Fruit fly (Drosophila melanogaster) whole organism, embryonic: ENCODE results near the gene Actn3.

Experiments
- Atf-2 ChIP-seq: fragments of 200-800 bp; sonication (Bioruptor generic); optimal IDR thresholded peaks from 2 replicates; lab custom pipeline; 2016; ENCODE audit warnings: missing biosample characterization, missing genetic modification characterization
- CG10565 ChIP-seq: fragments of 200-800 bp; sonication (Bioruptor generic); optimal IDR thresholded peaks from 3 replicates; lab custom pipeline; 2016; ENCODE audit warnings: missing biosample characterization, mild to moderate bottlenecking, missing genetic modification characterization
- CG13624 ChIP-seq: fragments of 200-800 bp; sonication (Bioruptor generic); optimal IDR thresholded peaks from 2 replicates; lab custom pipeline; 2016; ENCODE audit warnings: missing biosample characterization, missing genetic modification characterization
- CG18476 ChIP-seq: fragments of 200-800 bp; sonication (Bioruptor generic); optimal IDR thresholded peaks from 2 replicates; lab custom pipeline; 2016; ENCODE audit warnings: missing biosample characterization, mild to moderate bottlenecking, missing genetic modification characterization
- CG18599 ChIP-seq: fragments of 200-800 bp; sonication (Bioruptor generic); optimal IDR thresholded peaks from 3 replicates; lab custom pipeline; 2017; ENCODE audit warnings: missing biosample characterization, missing genetic modification characterization, mild to moderate bottlenecking, moderate library complexity, missing genetic modification reagents
- CG2116 ChIP-seq: fragments of 200-800 bp; sonication (Bioruptor generic); optimal IDR thresholded peaks from 3 replicates; lab custom pipeline; 2018; ENCODE audit warnings: missing biosample characterization, mild to moderate bottlenecking, missing genetic modification characterization
- CG2712 ChIP-seq: fragments of 200-800 bp; optimal IDR thresholded peaks from 3 replicates; lab custom pipeline; 2019; ENCODE audit warnings: missing biosample characterization, mild to moderate bottlenecking, missing genetic modification characterization, moderate library complexity
- CG34422 ChIP-seq: fragments of 200-800 bp; sonication (Bioruptor generic); IDR thresholded peaks from 3 replicates; pipeline ENCODE4 v1.3.6; 2022; ENCODE audit warnings: missing biosample characterization, missing genetic modification characterization
- CG3847 ChIP-seq: fragments of 200-800 bp; sonication (Bioruptor generic); IDR thresholded peaks from 2 replicates; pipeline ENCODE4 v1.3.6; 2022; ENCODE audit warnings: missing biosample characterization, missing genetic modification characterization
- CG42726 ChIP-seq: fragments of 200-800 bp; sonication (Bioruptor generic); IDR thresholded peaks from 2 replicates; pipeline ENCODE4 v1.3.6; 2022; ENCODE audit warnings: missing biosample characterization, missing genetic modification characterization; ENCODE audit not compliant: partially characterized antibody
- CG43689 ChIP-seq: fragments of 200-800 bp; sonication (Bioruptor generic); IDR thresholded peaks from 2 replicates; pipeline ENCODE4 v1.3.6; 2022; ENCODE audit warnings: missing biosample characterization, missing genetic modification characterization
- CG7271 ChIP-seq: fragments of 200-800 bp; sonication (Bioruptor generic); optimal IDR thresholded peaks from 2 replicates; lab custom pipeline; 2018; ENCODE audit warnings: missing biosample characterization, mild to moderate bottlenecking, missing genetic modification characterization, moderate library complexity
- CG7556 ChIP-seq: fragments of 200-800 bp; sonication (Bioruptor generic); optimal IDR thresholded peaks from 2 replicates; lab custom pipeline; 2017; ENCODE audit warnings: missing biosample characterization, mild to moderate bottlenecking, missing genetic modification characterization
- Dad ChIP-seq: fragments of 200-800 bp; sonication (Bioruptor generic); optimal IDR thresholded peaks from 3 replicates; lab custom pipeline; 2016; ENCODE audit warnings: missing biosample characterization, missing genetic modification characterization
- Dbx ChIP-seq: fragments of 200-800 bp; sonication (Bioruptor generic); IDR thresholded peaks from 3 replicates; pipeline ENCODE4 v1.3.6; 2022; ENCODE audit warnings: missing biosample characterization, missing genetic modification characterization
- GATAe ChIP-seq: fragments of 200-800 bp; sonication (Bioruptor generic); conservative IDR thresholded peaks from 2 replicates; pipeline ENCODE4 v1.3.6; 2022; ENCODE audit warnings: missing biosample characterization, missing genetic modification characterization
- HmgD ChIP-seq: fragments of 200-800 bp; sonication (Bioruptor generic); optimal IDR thresholded peaks from 3 replicates; lab custom pipeline; 2016; ENCODE audit warnings: missing biosample characterization, missing genetic modification characterization
- Med ChIP-seq: fragments of 200-800 bp; sonication (Bioruptor generic); peaks from one replicate; lab custom pipeline; 2016; ENCODE audit warnings: missing biosample characterization, missing genetic modification characterization, mild to moderate bottlenecking, inconsistent platforms, moderate library complexity
- Nf-YC ChIP-seq: fragments of 200-800 bp; optimal IDR thresholded peaks from 3 replicates; lab custom pipeline; 2019; ENCODE audit warnings: missing biosample characterization, mild to moderate bottlenecking, missing genetic modification characterization, moderate library complexity
- Ravus ChIP-seq: fragments of 200-800 bp; sonication (Bioruptor generic); IDR thresholded peaks from 2 replicates; pipeline ENCODE4 v1.3.6; 2022; ENCODE audit warnings: missing biosample characterization, missing genetic modification characterization
- Rfx ChIP-seq: fragments of 200-800 bp; sonication (Bioruptor generic); IDR thresholded peaks from 2 replicates; pipeline ENCODE4 v1.3.6; 2022; ENCODE audit warnings: missing biosample characterization, missing genetic modification characterization
- Ssrp ChIP-seq: fragments of 200-800 bp; sonication (Bioruptor generic); optimal IDR thresholded peaks from 2 replicates; lab custom pipeline; 2018; ENCODE audit warnings: missing biosample characterization, mild to moderate bottlenecking, missing genetic modification characterization, moderate library complexity
- Xrp1 ChIP-seq: fragments of 200-800 bp; sonication (Bioruptor generic); IDR thresholded peaks from 2 replicates; pipeline ENCODE4 v1.3.6; 2022; ENCODE audit warnings: missing biosample characterization, missing genetic modification characterization
- abd-A ChIP-seq: fragments of 200-800 bp; sonication (Bioruptor generic); optimal IDR thresholded peaks from 3 replicates; lab custom pipeline; 2019; ENCODE audit warnings: missing biosample characterization, mild to moderate bottlenecking, missing genetic modification characterization, moderate library complexity
- ato ChIP-seq: fragments of 200-800 bp; sonication (Bioruptor generic); IDR thresholded peaks from 2 replicates; pipeline ENCODE4 v1.3.6; 2022; ENCODE audit warnings: missing biosample characterization, missing genetic modification characterization; ENCODE audit not compliant: partially characterized antibody
- az2 ChIP-seq: fragments of 200-800 bp; sonication (Bioruptor generic); optimal IDR thresholded peaks from 3 replicates; lab custom pipeline; 2016; ENCODE audit warnings: missing biosample characterization, missing genetic modification characterization
- chinmo ChIP-seq: fragments of 200-800 bp; sonication (Bioruptor generic); IDR thresholded peaks from 4 replicates; pipeline ENCODE4 v1.3.6; 2022; ENCODE audit warnings: missing biosample characterization, missing genetic modification characterization; ENCODE audit not compliant: partially characterized antibody
- crp ChIP-seq, 2 experiments: fragments of 200-800 bp; sonication (Bioruptor generic); optimal IDR thresholded peaks; 2 replicates in 1 of 2; 3 replicates in 1 of 2; lab custom pipeline; 2017; ENCODE audit warnings: missing biosample characterization in 2 of 2, missing genetic modification characterization in 2 of 2, mild to moderate bottlenecking in 1 of 2, moderate library complexity in 1 of 2
- dati ChIP-seq: fragments of 200-800 bp; sonication (Bioruptor generic); IDR thresholded peaks from 2 replicates; pipeline ENCODE4 v1.3.6; 2022; ENCODE audit warnings: missing biosample characterization, missing genetic modification characterization
- eve ChIP-seq, 2 experiments: fragments of >200 bp; optimal IDR thresholded peaks; 2 replicates each; lab custom pipeline; 2017; ENCODE audit warnings: missing biosample characterization in 2 of 2, missing genetic modification characterization in 2 of 2
- ewg ChIP-seq: fragments of 200-800 bp; sonication (Bioruptor generic); optimal IDR thresholded peaks from 3 replicates; lab custom pipeline; 2017; ENCODE audit warnings: mild to moderate bottlenecking, missing biosample characterization, missing genetic modification reagents, missing genetic modification characterization
- gcm2 ChIP-seq: fragments of 200-800 bp; sonication (Bioruptor generic); optimal IDR thresholded peaks from 2 replicates; lab custom pipeline; 2016; ENCODE audit warnings: missing biosample characterization, missing genetic modification characterization
- grau ChIP-seq: fragments of 200-800 bp; optimal IDR thresholded peaks from 3 replicates; lab custom pipeline; 2019; ENCODE audit warnings: missing biosample characterization, mild to moderate bottlenecking, missing genetic modification characterization, moderate library complexity
- gsb-n ChIP-seq: fragments of 200-800 bp; sonication (Bioruptor generic); optimal IDR thresholded peaks from 3 replicates; lab custom pipeline; 2018; ENCODE audit warnings: missing biosample characterization, mild to moderate bottlenecking, missing genetic modification characterization
- insv ChIP-seq, 2 experiments: fragments of 200-800 bp; sonication (Bioruptor generic); optimal IDR thresholded peaks; 3 replicates each; lab custom pipeline; 2016 to 2018; ENCODE audit warnings: missing biosample characterization in 2 of 2, missing genetic modification characterization in 2 of 2
- jing ChIP-seq: fragments of 200-800 bp; sonication (Bioruptor generic); optimal IDR thresholded peaks from 2 replicates; lab custom pipeline; 2018; ENCODE audit warnings: missing biosample characterization, mild to moderate bottlenecking, missing genetic modification characterization
- lov ChIP-seq, 2 experiments: fragments of 200-800 bp in 1 of 2; fragments of >200 bp in 1 of 2; sonication (Bioruptor generic) in 1 of 2; IDR thresholded peaks in 1 of 2; optimal IDR thresholded peaks in 1 of 2; 2 replicates in 1 of 2; 3 replicates in 1 of 2; pipeline versions ENCODE4 v1.3.6 to Lab custom; 2017 to 2022; ENCODE audit warnings: missing biosample characterization in 1 of 2, missing genetic modification characterization in 1 of 2
- luna ChIP-seq: fragments of 200-800 bp; sonication (Bioruptor generic); optimal IDR thresholded peaks from 2 replicates; lab custom pipeline; 2016; ENCODE audit warnings: missing biosample characterization, missing genetic modification characterization
- nerfin-2 ChIP-seq: fragments of 200-800 bp; sonication (Bioruptor generic); IDR thresholded peaks from 2 replicates; pipeline ENCODE4 v1.3.6; 2022; ENCODE audit warnings: missing biosample characterization, missing genetic modification characterization; ENCODE audit not compliant: partially characterized antibody
- otp ChIP-seq: fragments of 200-800 bp; sonication (Bioruptor generic); IDR thresholded peaks from 3 replicates; pipeline ENCODE4, ENCODE4 v1.3.6; 2022; ENCODE audit warnings: missing biosample characterization, missing genetic modification characterization
- pho ChIP-seq: fragments of 200-800 bp; sonication (Bioruptor generic); optimal IDR thresholded peaks from 2 replicates; lab custom pipeline; 2016; ENCODE audit warnings: missing biosample characterization, missing genetic modification characterization
- run ChIP-seq: fragments of 200-800 bp; sonication (Bioruptor generic); optimal IDR thresholded peaks from 3 replicates; lab custom pipeline; 2018; ENCODE audit warnings: missing biosample characterization, mild to moderate bottlenecking, missing genetic modification characterization
- sens ChIP-seq: fragments of 200-800 bp; sonication (Bioruptor generic); peaks from one replicate; lab custom pipeline; 2016; ENCODE audit warnings: missing biosample characterization, missing genetic modification characterization
- sens-2 ChIP-seq: fragments of 200-800 bp; sonication (Bioruptor generic); IDR thresholded peaks from 2 replicates; pipeline ENCODE4 v1.3.6; 2022; ENCODE audit warnings: missing biosample characterization, missing genetic modification characterization
- so ChIP-seq: fragments of 200-800 bp; sonication (Bioruptor generic); IDR thresholded peaks from 3 replicates; pipeline ENCODE4 v1.3.6; 2022; ENCODE audit warnings: missing biosample characterization, missing genetic modification characterization
- unc-4 ChIP-seq: fragments of 200-800 bp; sonication (Bioruptor generic); IDR thresholded peaks from 2 replicates; pipeline ENCODE4 v1.3.6; 2022; ENCODE audit warnings: missing biosample characterization, missing genetic modification characterization; ENCODE audit not compliant: partially characterized antibody
- zf30C ChIP-seq: fragments of 200-800 bp; sonication (Bioruptor generic); optimal IDR thresholded peaks from 3 replicates; lab custom pipeline; 2018; ENCODE audit warnings: missing biosample characterization, mild to moderate bottlenecking, missing genetic modification characterization
- zfh1 ChIP-seq: fragments of 200-800 bp; sonication (Bioruptor generic); IDR thresholded peaks from 3 replicates; pipeline ENCODE4 v1.3.6; 2022; ENCODE audit warnings: missing biosample characterization, missing genetic modification characterization

Actn3 gene

dm6 chr3R:16983001-16983400, 5.4 kb upstream of the Actn3 start (continued):
- TF ChIP-seq lov (optimal IDR thresholded peaks at IDR 0.05; lab: Kevin White, UChicago) (no peak), lov (GFP tag; IDR thresholded peaks at IDR 0.05; lab: Robert Waterston, UW) (no peak), Xrp1 (GFP tag; lab: Robert Waterston, UW) (no peak), gcm2 (GFP tag; lab: Kevin White, UChicago) (no peak), Dad (GFP tag; lab: Kevin White, UChicago) (no peak), chinmo (GFP tag; lab: Robert Waterston, UW) (0 out of 4 replicates have a peak, but pooled peaks have one; percentile 13), insv (GFP tag; optimal IDR thresholded peaks at IDR 0.05; lab: Kevin White, UChicago) (no peak), abd-A (peak; percentile 75), CG43689 (no peak), Rfx (GFP tag; lab: Robert Waterston, UW) (peak; percentile 12; the same call in 1 of the 2 replicates), luna (no peak), CG2712 (tag; lab: Kevin White, UChicago) (no peak), otp (GFP tag; lab: Robert Waterston, UW) (no peak), pho (GFP tag; lab: Kevin White, UChicago) (no peak), zfh1 (0 out of 3 replicates have a peak, but pooled peaks have one; percentile 30), Dbx (no peak), sens (no peak), CG18476 (GFP tag; lab: Kevin White, UChicago) (no peak), Ssrp (tag; lab: Kevin White, UChicago) (no peak), CG34422 (no peak), HmgD (no peak), nerfin-2 (GFP tag; lab: Robert Waterston, UW) (no peak), GATAe (no peak), gsb-n (no peak), zf30C (GFP tag; lab: Kevin White, UChicago) (no peak), crp (GFP tag; optimal IDR thresholded peaks at IDR 0.05; lab: Kevin White, UChicago) (no peak), Med (GFP tag; lab: Kevin White, UChicago) (peak; percentile 45), az2 (GFP tag; lab: Kevin White, UChicago) (no peak), Nf-YC (tag; lab: Kevin White, UChicago) (peak; percentile 96), Atf-2 (GFP tag; lab: Kevin White, UChicago) (no peak), CG7556 (GFP tag; lab: Kevin White, UChicago) (no peak), dati (GFP tag; lab: Robert Waterston, UW) (no peak), grau (tag; lab: Kevin White, UChicago) (no peak), run (tag; lab: Kevin White, UChicago) (no peak), CG18599 (GFP tag; lab: Kevin White, UChicago) (no peak), unc-4 (GFP tag; lab: Robert Waterston, UW) (no peak), CG3847 (GFP tag; lab: Robert Waterston, UW) (no peak), Ravus (no peak), sens-2 (GFP tag; lab: Robert Waterston, UW) (no peak), CG7271 (tag; lab: Kevin White, UChicago) (no peak), ato (GFP tag; lab: Robert Waterston, UW) (no peak), CG10565 (GFP tag; lab: Kevin White, UChicago) (no peak), so (no peak), CG42726 (GFP tag; lab: Robert Waterston, UW) (no peak), jing (GFP tag; lab: Kevin White, UChicago) (no peak), CG13624 (GFP tag; lab: Kevin White, UChicago) (no peak), eve (GFP tag; optimal IDR thresholded peaks at IDR 0.05; lab: Kevin White, UChicago) (no peak), ewg (GFP tag; lab: Kevin White, UChicago) (no peak), CG2116 (GFP tag; lab: Kevin White, UChicago) (no peak)
- TF ChIP-seq, all 482 proteins: peak for 9
